Fruit fly (Drosophila melanogaster) whole organism, embryonic: ENCODE measurements around the gene CG2129.

Experiments used
- ATbp ChIP-seq: fragments of 200-800 bp; sonication (Bioruptor generic); optimal IDR thresholded peaks from 2 replicates; lab custom pipeline; 2017; ENCODE audit warnings: missing biosample characterization, mild to moderate bottlenecking, missing genetic modification characterization, missing genetic modification reagents
- Asciz ChIP-seq: fragments of 200-800 bp; sonication (Bioruptor generic); optimal IDR thresholded peaks from 2 replicates; lab custom pipeline; 2017; ENCODE audit warnings: missing biosample characterization, mild to moderate bottlenecking, missing genetic modification characterization, missing genetic modification reagents
- Awh ChIP-seq: fragments of 200-800 bp; sonication (Bioruptor generic); IDR thresholded peaks from 2 replicates; pipeline ENCODE4, ENCODE4 v1.3.6; 2022; ENCODE audit warnings: missing biosample characterization, missing genetic modification characterization
- BEAF-32 ChIP-seq: fragments of 200-800 bp; sonication (Bioruptor generic); optimal IDR thresholded peaks from 3 replicates; lab custom pipeline; 2017; ENCODE audit warnings: missing biosample characterization, missing genetic modification characterization, mild to moderate bottlenecking, moderate library complexity, missing genetic modification reagents
- Bgb ChIP-seq: fragments of 200-800 bp; sonication (Bioruptor generic); IDR thresholded peaks from 2 replicates; pipeline ENCODE4 v1.3.6; 2022; ENCODE audit warnings: missing biosample characterization, missing genetic modification characterization; ENCODE audit not compliant: partially characterized antibody
- CG10274 ChIP-seq: fragments of 200-800 bp; sonication (Bioruptor generic); optimal IDR thresholded peaks from 3 replicates; lab custom pipeline; 2017; ENCODE audit warnings: missing biosample characterization, mild to moderate bottlenecking, missing genetic modification characterization
- CG11560 ChIP-seq: fragments of 200-800 bp; sonication (Bioruptor generic); IDR thresholded peaks from 3 replicates; pipeline ENCODE4 v1.3.6; 2022; ENCODE audit warnings: missing biosample characterization, missing genetic modification characterization
- CG11723 ChIP-seq: fragments of 200-800 bp; sonication (Bioruptor generic); optimal IDR thresholded peaks from 2 replicates; lab custom pipeline; 2017; ENCODE audit warnings: missing biosample characterization, mild to moderate bottlenecking, missing genetic modification characterization
- CG12744 ChIP-seq: fragments of 200-800 bp; sonication (Bioruptor generic); optimal IDR thresholded peaks from 2 replicates; lab custom pipeline; 2016; ENCODE audit warnings: missing biosample characterization, missing genetic modification characterization
- CG13424 ChIP-seq: fragments of 200-800 bp; sonication (Bioruptor generic); optimal IDR thresholded peaks from 2 replicates; lab custom pipeline; 2019; ENCODE audit warnings: missing biosample characterization, mild to moderate bottlenecking, missing genetic modification characterization, moderate library complexity
- CG14710 ChIP-seq: fragments of 200-800 bp; sonication (Bioruptor generic); optimal IDR thresholded peaks from 3 replicates; lab custom pipeline; 2019; ENCODE audit warnings: missing biosample characterization, mild to moderate bottlenecking, missing genetic modification characterization, moderate library complexity
- CG14965 ChIP-seq: fragments of 200-800 bp; sonication (Bioruptor generic); optimal IDR thresholded peaks from 2 replicates; lab custom pipeline; 2016; ENCODE audit warnings: missing biosample characterization, missing genetic modification characterization, borderline replicate concordance
- CG17328 ChIP-seq: fragments of 200-800 bp; sonication (Bioruptor generic); IDR thresholded peaks from 2 replicates; pipeline ENCODE4 v1.3.6; 2022; ENCODE audit warnings: missing biosample characterization, missing genetic modification characterization
- CG17359 ChIP-seq: fragments of 200-800 bp; sonication (Bioruptor generic); optimal IDR thresholded peaks from 3 replicates; lab custom pipeline; 2018; ENCODE audit warnings: missing biosample characterization, mild to moderate bottlenecking, missing genetic modification characterization, moderate library complexity
- CG2678 ChIP-seq: fragments of 200-800 bp; sonication (Bioruptor generic); optimal IDR thresholded peaks from 3 replicates; lab custom pipeline; 2019; ENCODE audit warnings: missing biosample characterization, mild to moderate bottlenecking, missing genetic modification characterization, moderate library complexity
- CG2712 ChIP-seq: fragments of 200-800 bp; optimal IDR thresholded peaks from 3 replicates; lab custom pipeline; 2019; ENCODE audit warnings: missing biosample characterization, mild to moderate bottlenecking, missing genetic modification characterization, moderate library complexity
- CG30020 ChIP-seq: fragments of 200-800 bp; optimal IDR thresholded peaks from 2 replicates; lab custom pipeline; 2019; ENCODE audit warnings: missing biosample characterization, mild to moderate bottlenecking, missing genetic modification characterization, moderate library complexity
- CG31388 ChIP-seq: fragments of 200-800 bp; sonication (Bioruptor generic); optimal IDR thresholded peaks from 2 replicates; lab custom pipeline; 2016; ENCODE audit warnings: missing biosample characterization, missing genetic modification characterization
- CG3847 ChIP-seq: fragments of 200-800 bp; sonication (Bioruptor generic); IDR thresholded peaks from 2 replicates; pipeline ENCODE4 v1.3.6; 2022; ENCODE audit warnings: missing biosample characterization, missing genetic modification characterization
- CG5180 ChIP-seq: fragments of 200-800 bp; sonication (Bioruptor generic); optimal IDR thresholded peaks from 3 replicates; lab custom pipeline; 2017; ENCODE audit warnings: missing biosample characterization, missing genetic modification characterization, mild to moderate bottlenecking, moderate library complexity, missing genetic modification reagents
- CG6813 ChIP-seq: fragments of 200-800 bp; sonication (Bioruptor generic); optimal IDR thresholded peaks from 2 replicates; lab custom pipeline; 2017; ENCODE audit warnings: missing biosample characterization, missing genetic modification characterization, mild to moderate bottlenecking, moderate library complexity, missing genetic modification reagents
- CoRest ChIP-seq: fragments of 200-800 bp; sonication (Bioruptor generic); optimal IDR thresholded peaks from 3 replicates; lab custom pipeline; 2018; ENCODE audit warnings: missing biosample characterization, mild to moderate bottlenecking, missing genetic modification characterization, moderate library complexity
- HLH3B ChIP-seq: fragments of 200-800 bp; sonication (Bioruptor generic); IDR thresholded peaks from 2 replicates; pipeline ENCODE4 v1.3.6; 2022; ENCODE audit warnings: missing biosample characterization, missing genetic modification characterization
- Med ChIP-seq: fragments of 200-800 bp; sonication (Bioruptor generic); peaks from one replicate; lab custom pipeline; 2016; ENCODE audit warnings: missing biosample characterization, missing genetic modification characterization, mild to moderate bottlenecking, inconsistent platforms, moderate library complexity
- NC2β ChIP-seq: fragments of 200-800 bp; sonication (Bioruptor generic); optimal IDR thresholded peaks from 2 replicates; lab custom pipeline; 2016; ENCODE audit warnings: missing biosample characterization, missing genetic modification characterization
- Opbp ChIP-seq: fragments of 200-800 bp; sonication (Bioruptor generic); IDR thresholded peaks from 3 replicates; pipeline ENCODE4 v1.3.6; 2022; ENCODE audit warnings: missing biosample characterization, missing genetic modification characterization; ENCODE audit not compliant: partially characterized antibody
- Sox100B ChIP-seq: fragments of 200-800 bp; sonication (Bioruptor generic); optimal IDR thresholded peaks from 3 replicates; lab custom pipeline; 2018; ENCODE audit warnings: missing biosample characterization, mild to moderate bottlenecking, missing genetic modification characterization
- Sox102F ChIP-seq: fragments of 200-800 bp; sonication (Bioruptor generic); optimal IDR thresholded peaks from 2 replicates; lab custom pipeline; 2018; ENCODE audit warnings: missing biosample characterization, mild to moderate bottlenecking, missing genetic modification characterization, moderate library complexity
- Spps ChIP-seq: fragments of 200-800 bp; sonication (Bioruptor generic); optimal IDR thresholded peaks from 2 replicates; lab custom pipeline; 2018; ENCODE audit warnings: missing biosample characterization, mild to moderate bottlenecking, missing genetic modification characterization
- Usf ChIP-seq: fragments of 200-800 bp; sonication (Bioruptor generic); optimal IDR thresholded peaks from 2 replicates; lab custom pipeline; 2017; ENCODE audit warnings: missing genotype, missing biosample characterization, missing genetic modification characterization
- aop ChIP-seq: fragments of 200-800 bp; sonication (Bioruptor generic); IDR thresholded peaks from 2 replicates; pipeline ENCODE4 v1.3.6; 2022; ENCODE audit warnings: missing biosample characterization, missing genetic modification characterization
- cg ChIP-seq: fragments of 200-800 bp; sonication (Bioruptor generic); optimal IDR thresholded peaks from 3 replicates; lab custom pipeline; 2019; ENCODE audit warnings: missing biosample characterization, mild to moderate bottlenecking, missing genetic modification characterization, moderate library complexity
- ci ChIP-seq: fragments of 200-800 bp; sonication (Bioruptor generic); IDR thresholded peaks from 3 replicates; pipeline ENCODE4 v1.3.6; 2022; ENCODE audit warnings: missing biosample characterization, missing genetic modification characterization
- disco-r ChIP-seq: fragments of 200-800 bp; sonication (Bioruptor generic); optimal IDR thresholded peaks from 2 replicates; lab custom pipeline; 2016; ENCODE audit warnings: missing biosample characterization, missing genetic modification characterization
- dmrt99B ChIP-seq: fragments of 200-800 bp; sonication (Bioruptor generic); optimal IDR thresholded peaks from 2 replicates; lab custom pipeline; 2018; ENCODE audit warnings: missing biosample characterization, mild to moderate bottlenecking, missing genetic modification characterization, moderate library complexity
- fd64A ChIP-seq: fragments of 200-800 bp; sonication (Bioruptor generic); optimal IDR thresholded peaks from 3 replicates; lab custom pipeline; 2018; ENCODE audit warnings: missing biosample characterization, mild to moderate bottlenecking, missing genetic modification characterization
- ftz-f1 ChIP-seq: fragments of 200-800 bp; sonication (Bioruptor generic); optimal IDR thresholded peaks from 2 replicates; lab custom pipeline; 2016; ENCODE audit warnings: missing biosample characterization, missing genetic modification characterization
- gfzf ChIP-seq: fragments of 200-800 bp; sonication (Bioruptor generic); optimal IDR thresholded peaks from 2 replicates; lab custom pipeline; 2016; ENCODE audit warnings: missing biosample characterization, mild to moderate bottlenecking, missing genetic modification characterization, moderate library complexity
- hth ChIP-seq: fragments of >200 bp; optimal IDR thresholded peaks from 2 replicates; lab custom pipeline; 2017; ENCODE audit warnings: inconsistent platforms
- jumu ChIP-seq: fragments of 200-800 bp; sonication (Bioruptor generic); optimal IDR thresholded peaks from 3 replicates; lab custom pipeline; 2016; ENCODE audit warnings: missing biosample characterization, missing genetic modification characterization
- nau ChIP-seq: fragments of 200-800 bp; sonication (Bioruptor generic); optimal IDR thresholded peaks from 3 replicates; lab custom pipeline; 2017; ENCODE audit warnings: missing biosample characterization, mild to moderate bottlenecking, missing genetic modification characterization, missing genetic modification reagents
- scrt ChIP-seq: fragments of 200-800 bp; sonication (Bioruptor generic); optimal IDR thresholded peaks from 2 replicates; lab custom pipeline; 2018; ENCODE audit warnings: missing biosample characterization, mild to moderate bottlenecking, missing genetic modification characterization, moderate library complexity
- sens ChIP-seq: fragments of 200-800 bp; sonication (Bioruptor generic); peaks from one replicate; lab custom pipeline; 2016; ENCODE audit warnings: missing biosample characterization, missing genetic modification characterization
- slp2 ChIP-seq: fragments of 200-800 bp; sonication (Bioruptor generic); optimal IDR thresholded peaks from 2 replicates; lab custom pipeline; 2016; ENCODE audit warnings: missing biosample characterization, missing genetic modification characterization
- sob ChIP-seq: fragments of 200-800 bp; sonication (Bioruptor generic); IDR thresholded peaks from 2 replicates; pipeline ENCODE4 v1.3.6; 2022; ENCODE audit warnings: missing biosample characterization, missing genetic modification characterization
- vnd ChIP-seq: fragments of 200-800 bp; sonication (Bioruptor generic); IDR thresholded peaks from 3 replicates; pipeline ENCODE4 v1.3.6; 2022; ENCODE audit warnings: missing biosample characterization, missing genetic modification characterization; ENCODE audit not compliant: partially characterized antibody
- wek ChIP-seq: fragments of 200-800 bp; sonication (Bioruptor generic); optimal IDR thresholded peaks from 3 replicates; lab custom pipeline; 2018; ENCODE audit warnings: missing biosample characterization, mild to moderate bottlenecking, missing genetic modification characterization, moderate library complexity
- yki ChIP-seq: fragments of >200 bp; optimal IDR thresholded peaks from 3 replicates; lab custom pipeline; 2018
- z ChIP-seq: fragments of 200-800 bp; sonication (Bioruptor generic); IDR thresholded peaks from 3 replicates; pipeline ENCODE4 v1.3.6; 2022; ENCODE audit warnings: missing biosample characterization, missing genetic modification characterization

Gene CG2129

dm6 chrX:8126149-8126548, 19.5 kb upstream of the CG2129 start (continued):
- peak; percentile 81 for TF ChIP-seq CG17328 (GFP tag; lab: Robert Waterston, UW)
- TF ChIP-seq fd64A (GFP tag; lab: Kevin White, UChicago) = peak; percentile 47
- no peak for TF ChIP-seq CG14965
- peak; percentile 9 for TF ChIP-seq CG11723
- TF ChIP-seq CG6813 = peak; percentile 43
- no peak for TF ChIP-seq nau
- no peak for TF ChIP-seq Opbp
- no peak for TF ChIP-seq CG30020 (tag; lab: Kevin White, UChicago)
- no peak for TF ChIP-seq ftz-f1

dm6 chrX:8128133-8128532, 17.5 kb upstream of the CG2129 start:
- TF ChIP-seq CG13424 = no peak
- TF ChIP-seq Asciz (GFP tag; lab: Kevin White, UChicago) = peak; percentile 59
- TF ChIP-seq wek = peak; percentile 38
- peak; percentile 25 for TF ChIP-seq Sox100B (GFP tag; lab: Kevin White, UChicago)
- no peak for TF ChIP-seq sens (GFP tag; lab: Kevin White, UChicago)
- no peak for TF ChIP-seq CG3847
- no peak for TF ChIP-seq z
- TF ChIP-seq Med (GFP tag; lab: Kevin White, UChicago) = peak; percentile 15
- TF ChIP-seq CG17359 (tag; lab: Kevin White, UChicago) = peak; percentile 5
- TF ChIP-seq Sox102F = peak; percentile 20
- TF ChIP-seq slp2 (GFP tag; lab: Kevin White, UChicago) = no peak
- peak; percentile 42 for TF ChIP-seq dmrt99B (tag; lab: Kevin White, UChicago)
- TF ChIP-seq ATbp (GFP tag; lab: Kevin White, UChicago) = peak; percentile 39
- no peak for TF ChIP-seq vnd (GFP tag; lab: Robert Waterston, UW)
- peak; percentile 16 for TF ChIP-seq CG2678 (tag; lab: Kevin White, UChicago)
- peak; percentile 52 for TF ChIP-seq CG5180
- peak; percentile 42; the same call in 1 of the 3 replicates for TF ChIP-seq ci (GFP tag; lab: Robert Waterston, UW)
- no peak for TF ChIP-seq cg (GFP tag; lab: Kevin White, UChicago)
- TF ChIP-seq Awh (GFP tag; lab: Robert Waterston, UW) = peak; percentile 62; the same call in 1 of the 2 replicates

DNA sequence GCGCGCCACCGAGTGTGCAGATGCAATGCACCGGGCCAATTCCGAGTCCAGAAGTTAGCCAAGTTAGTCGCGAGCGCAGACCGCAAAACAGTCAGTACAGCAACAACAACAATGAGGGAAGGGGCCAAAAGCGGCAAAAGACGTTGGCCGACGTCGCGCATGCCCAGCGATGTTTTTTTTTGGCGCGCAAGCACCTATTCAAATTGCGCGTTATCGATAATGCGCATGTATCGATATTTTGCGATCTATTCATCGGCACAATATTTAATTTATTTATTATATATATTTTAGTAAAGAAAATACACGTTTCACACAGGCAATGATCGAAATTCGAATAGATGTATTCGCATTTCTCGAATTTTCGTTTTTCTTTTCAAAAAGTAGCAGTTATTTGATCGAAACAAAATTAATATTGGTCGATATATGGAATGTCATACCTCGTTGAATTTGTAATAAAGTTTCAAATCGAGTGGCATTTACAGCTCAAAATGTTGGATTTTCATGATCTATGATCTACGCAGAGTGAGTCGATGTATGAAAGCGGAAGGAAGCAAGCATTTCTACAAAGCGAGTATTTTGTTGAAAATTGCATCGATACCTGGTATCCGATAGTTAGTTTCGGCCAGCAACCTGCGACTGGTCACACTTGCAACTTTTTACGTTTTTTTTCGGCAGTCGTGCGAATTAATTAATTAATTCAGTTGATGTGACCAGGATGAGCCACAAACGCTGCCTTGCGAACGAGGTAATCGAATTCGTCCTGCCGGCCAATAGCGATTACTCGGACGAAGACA, 16.2 kb upstream of the CG2129 start, which contains the start of gene CG2116:
Gene CG2116 (plus strand): TSS at position 609 of the 794 bp plus-strand sequence.
- TF ChIP-seq BEAF-32 (GFP tag; lab: Kevin White, UChicago) (peak; percentile 85), CG10274 (GFP tag; lab: Kevin White, UChicago) (no peak), CG2712 (tag; lab: Kevin White, UChicago) (no peak), Usf (GFP tag; lab: Kevin White, UChicago) (no peak), hth (lab: Kevin White, UChicago) (no peak), Bgb (GFP tag; lab: Robert Waterston, UW) (peak; percentile 81), ATbp (GFP tag; lab: Kevin White, UChicago) (no peak), CoRest (tag; lab: Kevin White, UChicago) (peak; percentile 13), yki (lab: Kevin White, UChicago) (no peak), CG11560 (tag; lab: Robert Waterston, UW) (0 out of 3 replicates have a peak, but pooled peaks have one; percentile 33), jumu (no peak), NC2β (GFP tag; lab: Kevin White, UChicago) (no peak), gfzf (GFP tag; lab: Kevin White, UChicago) (peak; percentile 80), aop (GFP tag; lab: Robert Waterston, UW) (no peak), CG12744 (GFP tag; lab: Kevin White, UChicago) (no peak), scrt (GFP tag; lab: Kevin White, UChicago) (no peak), sob (no peak), Spps (tag; lab: Kevin White, UChicago) (no peak), HLH3B (GFP tag; lab: Robert Waterston, UW) (no peak), CG31388 (GFP tag; lab: Kevin White, UChicago) (no peak), CG14710 (tag; lab: Kevin White, UChicago) (peak; percentile 61), disco-r (GFP tag; lab: Kevin White, UChicago) (no peak)
